Fruit fly (Drosophila melanogaster) whole organism, embryonic: ENCODE results near the gene CG14984.
A peak's percentile ranks its signal among the peaks of the same experiment; 100 is the strongest.

Source experiments
- Adf1 ChIP-seq: fragments of 200-800 bp; sonication (Bioruptor generic); IDR thresholded peaks from 2 replicates; pipeline ENCODE4 v1.3.6; 2022; ENCODE audit warnings: missing biosample characterization, missing genetic modification characterization
- CG10959 ChIP-seq: fragments of 200-800 bp; sonication (Bioruptor generic); IDR thresholded peaks from 2 replicates; pipeline ENCODE4 v1.3.6; 2022; ENCODE audit warnings: missing biosample characterization, missing genetic modification characterization
- CG11723 ChIP-seq: fragments of 200-800 bp; sonication (Bioruptor generic); optimal IDR thresholded peaks from 2 replicates; lab custom pipeline; 2017; ENCODE audit warnings: missing biosample characterization, mild to moderate bottlenecking, missing genetic modification characterization
- CG12744 ChIP-seq: fragments of 200-800 bp; sonication (Bioruptor generic); optimal IDR thresholded peaks from 2 replicates; lab custom pipeline; 2016; ENCODE audit warnings: missing biosample characterization, missing genetic modification characterization
- CG13624 ChIP-seq: fragments of 200-800 bp; sonication (Bioruptor generic); optimal IDR thresholded peaks from 2 replicates; lab custom pipeline; 2016; ENCODE audit warnings: missing biosample characterization, missing genetic modification characterization
- CG14667 ChIP-seq: fragments of 200-800 bp; sonication (Bioruptor generic); IDR thresholded peaks from 2 replicates; pipeline ENCODE4 v1.3.6; 2022; ENCODE audit warnings: missing biosample characterization, missing genetic modification characterization
- CG16779 ChIP-seq: fragments of 200-800 bp; sonication (Bioruptor generic); IDR thresholded peaks from 2 replicates; pipeline ENCODE4 v1.3.6; 2022; ENCODE audit warnings: missing biosample characterization, missing genetic modification characterization
- CG18619 ChIP-seq: fragments of 200-800 bp; sonication (Bioruptor generic); optimal IDR thresholded peaks from 3 replicates; lab custom pipeline; 2017; ENCODE audit warnings: missing biosample characterization, mild to moderate bottlenecking, missing genetic modification characterization
- CG2129 ChIP-seq: fragments of 200-800 bp; sonication (Bioruptor generic); IDR thresholded peaks from 2 replicates; pipeline ENCODE4 v1.3.6; 2022; ENCODE audit warnings: missing biosample characterization, missing genetic modification characterization; ENCODE audit not compliant: partially characterized antibody
- CG2202 ChIP-seq: fragments of 200-800 bp; sonication (Bioruptor generic); optimal IDR thresholded peaks from 2 replicates; lab custom pipeline; 2018; ENCODE audit warnings: missing biosample characterization, mild to moderate bottlenecking, missing genetic modification characterization
- CG3065 ChIP-seq: fragments of 200-800 bp; sonication (Bioruptor generic); optimal IDR thresholded peaks from 2 replicates; lab custom pipeline; 2016; ENCODE audit warnings: missing biosample characterization, missing genetic modification characterization
- CG31365 ChIP-seq: fragments of 200-800 bp; sonication (Bioruptor generic); optimal IDR thresholded peaks from 2 replicates; lab custom pipeline; 2018; ENCODE audit warnings: missing biosample characterization, mild to moderate bottlenecking, missing genetic modification characterization
- CG3726 ChIP-seq: fragments of 200-800 bp; sonication (Bioruptor generic); IDR thresholded peaks from 3 replicates; pipeline ENCODE4, ENCODE4 v1.3.6; 2022; ENCODE audit warnings: missing biosample characterization, missing genetic modification characterization
- CG7786 ChIP-seq: fragments of 200-800 bp; sonication (Bioruptor generic); optimal IDR thresholded peaks from 2 replicates; lab custom pipeline; 2016; ENCODE audit warnings: missing biosample characterization, missing genetic modification characterization
- CG9609 ChIP-seq: fragments of 200-800 bp; sonication (Bioruptor generic); optimal IDR thresholded peaks from 3 replicates; lab custom pipeline; 2016; ENCODE audit warnings: missing biosample characterization, missing genetic modification characterization
- CG9797 ChIP-seq: fragments of 200-800 bp; sonication (Bioruptor generic); optimal IDR thresholded peaks from 3 replicates; lab custom pipeline; 2018; ENCODE audit warnings: missing biosample characterization, mild to moderate bottlenecking, missing genetic modification characterization
- D19A ChIP-seq: fragments of 200-800 bp; optimal IDR thresholded peaks from 3 replicates; lab custom pipeline; 2019; ENCODE audit warnings: missing biosample characterization, mild to moderate bottlenecking, missing genetic modification characterization, moderate library complexity
- ERR ChIP-seq: fragments of 200-800 bp; sonication (Bioruptor generic); optimal IDR thresholded peaks from 2 replicates; lab custom pipeline; 2016; ENCODE audit warnings: missing biosample characterization, missing genetic modification characterization
- Fer3 ChIP-seq: fragments of 200-800 bp; sonication (Bioruptor generic); optimal IDR thresholded peaks from 2 replicates; lab custom pipeline; 2018; ENCODE audit warnings: missing biosample characterization, mild to moderate bottlenecking, missing genetic modification characterization, moderate library complexity
- GATAe ChIP-seq: fragments of 200-800 bp; sonication (Bioruptor generic); conservative IDR thresholded peaks from 2 replicates; pipeline ENCODE4 v1.3.6; 2022; ENCODE audit warnings: missing biosample characterization, missing genetic modification characterization
- H2.0 ChIP-seq: fragments of 200-800 bp; sonication (Bioruptor generic); IDR thresholded peaks from 2 replicates; pipeline ENCODE4 v1.3.6; 2022; ENCODE audit warnings: missing biosample characterization, missing genetic modification characterization
- Kr ChIP-seq: fragments of 200-800 bp; sonication (Bioruptor generic); optimal IDR thresholded peaks from 2 replicates; lab custom pipeline; 2017; ENCODE audit warnings: missing biosample characterization, mild to moderate bottlenecking, missing genetic modification characterization
- MESR4 ChIP-seq: fragments of 200-800 bp; sonication (Bioruptor generic); optimal IDR thresholded peaks from 2 replicates; lab custom pipeline; 2018; ENCODE audit warnings: missing biosample characterization, mild to moderate bottlenecking, missing genetic modification characterization, moderate library complexity
- Nf-YA ChIP-seq: fragments of 200-800 bp; sonication (Bioruptor generic); IDR thresholded peaks from 2 replicates; pipeline ENCODE4 v1.3.6; 2022; ENCODE audit warnings: missing biosample characterization, missing genetic modification characterization
- Nf-YB ChIP-seq: fragments of 200-800 bp; sonication (Bioruptor generic); optimal IDR thresholded peaks from 3 replicates; lab custom pipeline; 2019; ENCODE audit warnings: missing biosample characterization, mild to moderate bottlenecking, missing genetic modification characterization, moderate library complexity
- Ravus ChIP-seq: fragments of 200-800 bp; sonication (Bioruptor generic); IDR thresholded peaks from 2 replicates; pipeline ENCODE4 v1.3.6; 2022; ENCODE audit warnings: missing biosample characterization, missing genetic modification characterization
- Rfx ChIP-seq: fragments of 200-800 bp; sonication (Bioruptor generic); IDR thresholded peaks from 2 replicates; pipeline ENCODE4 v1.3.6; 2022; ENCODE audit warnings: missing biosample characterization, missing genetic modification characterization
- Side ChIP-seq: fragments of 200-800 bp; sonication (Bioruptor generic); optimal IDR thresholded peaks from 2 replicates; lab custom pipeline; 2016; ENCODE audit warnings: missing biosample characterization, missing genetic modification characterization
- Sin3A ChIP-seq: fragments of >200 bp; optimal IDR thresholded peaks from 2 replicates; lab custom pipeline; 2018
- Taf1 ChIP-seq: fragments of 200-800 bp; sonication (Bioruptor generic); IDR thresholded peaks from 2 replicates; pipeline ENCODE4 v1.3.6; 2022; ENCODE audit warnings: missing biosample characterization, missing genetic modification characterization
- cas ChIP-seq: fragments of 200-800 bp; sonication (Bioruptor generic); IDR thresholded peaks from 2 replicates; pipeline ENCODE4 v1.3.6; 2022; ENCODE audit warnings: missing biosample characterization, missing genetic modification characterization
- caup ChIP-seq: fragments of 200-800 bp; sonication (Bioruptor generic); optimal IDR thresholded peaks from 3 replicates; lab custom pipeline; 2017; ENCODE audit warnings: missing biosample characterization, mild to moderate bottlenecking, missing genetic modification characterization, moderate library complexity; ENCODE audit not compliant: severe bottlenecking
- da ChIP-seq: fragments of 200-800 bp; sonication (Bioruptor generic); optimal IDR thresholded peaks from 2 replicates; lab custom pipeline; 2016; ENCODE audit warnings: missing biosample characterization, missing genetic modification characterization
- eve ChIP-seq, 2 experiments: fragments of >200 bp; optimal IDR thresholded peaks; 2 replicates each; lab custom pipeline; 2017; ENCODE audit warnings: missing biosample characterization in 2 of 2, missing genetic modification characterization in 2 of 2
- fd96Cb ChIP-seq: fragments of 200-800 bp; sonication (Bioruptor generic); optimal IDR thresholded peaks from 2 replicates; lab custom pipeline; 2018; ENCODE audit warnings: missing biosample characterization, mild to moderate bottlenecking, missing genetic modification characterization, moderate library complexity
- gem ChIP-seq: fragments of 200-800 bp; sonication (Bioruptor generic); optimal IDR thresholded peaks from 2 replicates; lab custom pipeline; 2019; ENCODE audit warnings: missing biosample characterization, mild to moderate bottlenecking, missing genetic modification characterization, moderate library complexity
- hbn ChIP-seq: fragments of 200-800 bp; sonication (Bioruptor generic); IDR thresholded peaks from 2 replicates; pipeline ENCODE4 v1.3.6; 2022; ENCODE audit warnings: missing biosample characterization, missing genetic modification characterization; ENCODE audit not compliant: partially characterized antibody
- inv ChIP-seq: fragments of 200-800 bp; sonication (Bioruptor generic); IDR thresholded peaks from 2 replicates; pipeline ENCODE4 v1.3.6; 2022; ENCODE audit warnings: missing biosample characterization, missing genetic modification characterization; ENCODE audit not compliant: partially characterized antibody
- kay ChIP-seq: fragments of 200-800 bp; sonication (Bioruptor generic); optimal IDR thresholded peaks from 2 replicates; lab custom pipeline; 2016; ENCODE audit warnings: missing biosample characterization, missing genetic modification characterization
- lbe ChIP-seq: fragments of 200-800 bp; sonication (Bioruptor generic); optimal IDR thresholded peaks from 2 replicates; lab custom pipeline; 2016; ENCODE audit warnings: missing biosample characterization, mild to moderate bottlenecking, missing genetic modification characterization
- nerfin-2 ChIP-seq: fragments of 200-800 bp; sonication (Bioruptor generic); IDR thresholded peaks from 2 replicates; pipeline ENCODE4 v1.3.6; 2022; ENCODE audit warnings: missing biosample characterization, missing genetic modification characterization; ENCODE audit not compliant: partially characterized antibody
- pfk ChIP-seq: fragments of 200-800 bp; sonication (Bioruptor generic); optimal IDR thresholded peaks from 2 replicates; lab custom pipeline; 2018; ENCODE audit warnings: missing biosample characterization, mild to moderate bottlenecking, missing genetic modification characterization, moderate library complexity
- psq ChIP-seq: fragments of 200-800 bp; sonication (Bioruptor generic); optimal IDR thresholded peaks from 2 replicates; lab custom pipeline; 2017; ENCODE audit warnings: missing biosample characterization, missing genetic modification characterization
- pzg ChIP-seq: fragments of 200-800 bp; sonication (Bioruptor generic); optimal IDR thresholded peaks from 3 replicates; lab custom pipeline; 2018; ENCODE audit warnings: missing biosample characterization, mild to moderate bottlenecking, missing genetic modification characterization, moderate library complexity
- seq ChIP-seq: fragments of 200-800 bp; sonication (Bioruptor generic); IDR thresholded peaks from 2 replicates; pipeline ENCODE4 v1.3.6; 2022; ENCODE audit warnings: missing biosample characterization, missing genetic modification characterization
- sna ChIP-seq: fragments of 200-800 bp; sonication (Bioruptor generic); IDR thresholded peaks from 2 replicates; pipeline ENCODE4 v1.3.6; 2022; ENCODE audit warnings: missing biosample characterization, missing genetic modification characterization; ENCODE audit not compliant: partially characterized antibody
- tup ChIP-seq: fragments of 200-800 bp; sonication (Bioruptor generic); optimal IDR thresholded peaks from 2 replicates; lab custom pipeline; 2016; ENCODE audit warnings: missing biosample characterization, mild to moderate bottlenecking, missing genetic modification characterization, moderate library complexity
- twi ChIP-seq: fragments of 200-800 bp; optimal IDR thresholded peaks from 2 replicates; lab custom pipeline; 2019; ENCODE audit warnings: missing biosample characterization, mild to moderate bottlenecking, missing genetic modification characterization, moderate library complexity
- vnd ChIP-seq: fragments of 200-800 bp; sonication (Bioruptor generic); IDR thresholded peaks from 3 replicates; pipeline ENCODE4 v1.3.6; 2022; ENCODE audit warnings: missing biosample characterization, missing genetic modification characterization; ENCODE audit not compliant: partially characterized antibody

Gene CG14984

dm6 chr3L:3928205-3928942 is 24.0 kb downstream of the CG14984 start (continued):
- peak; percentile 62 for TF ChIP-seq D19A (tag; lab: Kevin White, UChicago)
- TF ChIP-seq CG14667: peak; percentile 73
- TF ChIP-seq CG7786: peak; percentile 93
- TF ChIP-seq Adf1 (GFP tag; lab: Robert Waterston, UW): peak; percentile 81
- TF ChIP-seq Taf1 (GFP tag; lab: Robert Waterston, UW): peak; percentile 91
- no peak for TF ChIP-seq twi (tag; lab: Kevin White, UChicago)
- TF ChIP-seq ERR (GFP tag; lab: Kevin White, UChicago): peak; percentile 84
- peak; percentile 89 for TF ChIP-seq CG18619 (GFP tag; lab: Kevin White, UChicago)
- peak; percentile 80 for TF ChIP-seq Nf-YA (GFP tag; lab: Robert Waterston, UW)
- peak; percentile 80 for TF ChIP-seq CG16779 (GFP tag; lab: Robert Waterston, UW)
- TF ChIP-seq eve (GFP tag; optimal IDR thresholded peaks at IDR 0.05; lab: Kevin White, UChicago): peak in 1 of 2 experiments; percentile 88
- TF ChIP-seq da (GFP tag; lab: Kevin White, UChicago): peak; percentile 60
- no peak for TF ChIP-seq Sin3A
- no peak for TF ChIP-seq nerfin-2 (GFP tag; lab: Robert Waterston, UW)
- TF ChIP-seq pfk (GFP tag; lab: Kevin White, UChicago): no peak
- peak; percentile 80 for TF ChIP-seq H2.0
- TF ChIP-seq Nf-YB (GFP tag; lab: Kevin White, UChicago): peak; percentile 59
- TF ChIP-seq tup: peak; percentile 73
- TF ChIP-seq fd96Cb: peak; percentile 65
- TF ChIP-seq inv: no peak
- TF ChIP-seq CG11723 (GFP tag; lab: Kevin White, UChicago): peak; percentile 73
- peak; percentile 32 for TF ChIP-seq CG3065 (GFP tag; lab: Kevin White, UChicago)
- TF ChIP-seq CG31365: peak; percentile 51
- no peak for TF ChIP-seq hbn (GFP tag; lab: Robert Waterston, UW)
- peak; percentile 81 for TF ChIP-seq cas (GFP tag; lab: Robert Waterston, UW)
- TF ChIP-seq psq (GFP tag; lab: Kevin White, UChicago): peak; percentile 38
- TF ChIP-seq sna: no peak
- TF ChIP-seq CG9609 (GFP tag; lab: Kevin White, UChicago): peak; percentile 86
- TF ChIP-seq MESR4 (GFP tag; lab: Kevin White, UChicago): peak; percentile 9
- peak; percentile 92 for TF ChIP-seq Fer3 (tag; lab: Kevin White, UChicago)
- TF ChIP-seq Side: peak; percentile 84
- TF ChIP-seq caup (GFP tag; lab: Kevin White, UChicago): peak; percentile 93
- peak; percentile 95 for TF ChIP-seq CG13624
- TF ChIP-seq CG12744 (GFP tag; lab: Kevin White, UChicago): peak; percentile 77
- TF ChIP-seq GATAe (GFP tag; lab: Robert Waterston, UW): peak; percentile 93
- peak; percentile 36 for TF ChIP-seq kay (GFP tag; lab: Kevin White, UChicago)
- TF ChIP-seq Rfx (GFP tag; lab: Robert Waterston, UW): peak; percentile 95
- TF ChIP-seq Ravus (GFP tag; lab: Robert Waterston, UW): peak; percentile 75
- peak; percentile 87 for TF ChIP-seq lbe (GFP tag; lab: Kevin White, UChicago)
- TF ChIP-seq CG10959 (GFP tag; lab: Robert Waterston, UW): peak; percentile 47; the same call in 1 of the 2 replicates
- TF ChIP-seq pzg (GFP tag; lab: Kevin White, UChicago): peak; percentile 16
- TF ChIP-seq CG9797: no peak
- peak; percentile 87 for TF ChIP-seq gem (tag; lab: Kevin White, UChicago)
- TF ChIP-seq Kr: no peak
- TF ChIP-seq CG2202 (tag; lab: Kevin White, UChicago): peak; percentile 5
- TF ChIP-seq vnd (GFP tag; lab: Robert Waterston, UW): no peak
- no peak for TF ChIP-seq CG2129 (GFP tag; lab: Robert Waterston, UW)
- TF ChIP-seq CG3726 (GFP tag; lab: Robert Waterston, UW): peak; percentile 76; the same call in 2 of the 3 replicates
- TF ChIP-seq seq (GFP tag; lab: Robert Waterston, UW): peak; percentile 86
